Worm (Caenorhabditis elegans) whole organism, L1 larva: ENCODE results near the gene cpg-19.
A peak's percentile ranks its signal among the peaks of the same experiment; 100 is the strongest.

ENCODE experiments used
- Y116A8C.19 ChIP-seq: sonication (generic microtip); optimal IDR thresholded peaks from 2 replicates; lab custom pipeline; 2016; ENCODE audit warnings: missing compliant biosample characterization, missing genetic modification characterization, borderline replicate concordance
- aha-1 ChIP-seq: fragments of 150-350 bp; optimal IDR thresholded peaks from 2 replicates; lab custom pipeline; 2014; ENCODE audit warnings: missing biosample characterization, missing genetic modification characterization
- alr-1 ChIP-seq: fragments of 200-800 bp; sonication (Bioruptor generic); optimal IDR thresholded peaks from 2 replicates; lab custom pipeline; 2018; ENCODE audit warnings: borderline replicate concordance, mild to moderate bottlenecking, missing genetic modification characterization, missing compliant biosample characterization
- ama-1 ChIP-seq: fragments of 150-350 bp; optimal IDR thresholded peaks from 2 replicates; lab custom pipeline; 2014
- blmp-1 ChIP-seq: fragments of 150-350 bp; optimal IDR thresholded peaks from 2 replicates; lab custom pipeline; 2014; ENCODE audit warnings: missing biosample characterization, missing genetic modification characterization
- ceh-63 ChIP-seq: fragments of 200-800 bp; sonication (Bioruptor generic); optimal IDR thresholded peaks from 2 replicates; lab custom pipeline; 2018; ENCODE audit warnings: mild to moderate bottlenecking, missing genetic modification characterization, missing compliant biosample characterization
- ceh-88 ChIP-seq: fragments of 200-800 bp; sonication (Bioruptor generic); IDR thresholded peaks from 2 replicates; pipeline ENCODE4 v1.3.6; 2022; ENCODE audit warnings: missing genetic modification characterization, missing compliant biosample characterization
- ceh-90 ChIP-seq: sonication (generic microtip); optimal IDR thresholded peaks from 2 replicates; lab custom pipeline; 2016; ENCODE audit warnings: missing genetic modification characterization, missing compliant biosample characterization
- dsc-1 ChIP-seq: sonication (generic microtip); optimal IDR thresholded peaks from 2 replicates; lab custom pipeline; 2016; ENCODE audit warnings: mild to moderate bottlenecking, missing genetic modification characterization, missing compliant biosample characterization
- efl-1 ChIP-seq, 4 experiments: fragments of 150-350 bp; optimal IDR thresholded peaks in 3 of 4; peaks in 1 of 4; 1 replicate in 1 of 4; 2 replicates in 3 of 4; lab custom pipeline; 2014; ENCODE audit warnings: missing biosample characterization in 2 of 4, missing genetic modification characterization in 2 of 4, missing genetic modification reagents in 2 of 4
- efl-3 ChIP-seq: fragments of 200-800 bp; sonication (Bioruptor generic); optimal IDR thresholded peaks from 2 replicates; lab custom pipeline; 2018; ENCODE audit warnings: mild to moderate bottlenecking, missing genetic modification characterization, missing compliant biosample characterization
- egl-27 ChIP-seq, 2 experiments: fragments of 150-350 bp in 1 of 2; sonication (generic microtip); optimal IDR thresholded peaks; 3 replicates each; lab custom pipeline; 2017 to 2018; ENCODE audit warnings: missing biosample characterization in 2 of 2, missing genetic modification characterization in 2 of 2, missing genetic modification reagents in 2 of 2
- elt-2 ChIP-seq: sonication (generic microtip); optimal IDR thresholded peaks from 2 replicates; lab custom pipeline; 2016; ENCODE audit warnings: missing genetic modification characterization, mild to moderate bottlenecking, inconsistent platforms, missing compliant biosample characterization, missing genetic modification reagents
- elt-3 ChIP-seq, 6 experiments: fragments of 150-350 bp in 1 of 6; sonication (generic microtip); optimal IDR thresholded peaks; 2 replicates each; lab custom pipeline; 2017 to 2018; ENCODE audit warnings: missing biosample characterization in 6 of 6, missing genetic modification characterization in 6 of 6, inconsistent platforms in 1 of 6
- fkh-10 ChIP-seq: sonication (generic microtip); optimal IDR thresholded peaks from 2 replicates; lab custom pipeline; 2017; ENCODE audit warnings: missing biosample characterization, missing genetic modification reagents, missing genetic modification characterization
- fkh-4 ChIP-seq: sonication (generic microtip); optimal IDR thresholded peaks from 2 replicates; lab custom pipeline; 2016; ENCODE audit warnings: missing compliant biosample characterization, missing genetic modification characterization, borderline replicate concordance
- fkh-8 ChIP-seq: sonication (generic microtip); optimal IDR thresholded peaks from 2 replicates; lab custom pipeline; 2016; ENCODE audit warnings: mild to moderate bottlenecking, missing genetic modification characterization, missing compliant biosample characterization
- hpl-2 ChIP-seq: fragments of 150-350 bp; optimal IDR thresholded peaks from 2 replicates; lab custom pipeline; 2014; ENCODE audit warnings: missing biosample characterization, missing genetic modification reagents, missing genetic modification characterization
- isw-1 ChIP-seq: fragments of 200-800 bp; sonication (Bioruptor generic); IDR thresholded peaks from 2 replicates; pipeline ENCODE4 v1.3.6; 2022; ENCODE audit warnings: missing genetic modification characterization, missing compliant biosample characterization
- lin-14 ChIP-seq: fragments of 200-800 bp; sonication (Bioruptor generic); optimal IDR thresholded peaks from 2 replicates; lab custom pipeline; 2018; ENCODE audit warnings: mild to moderate bottlenecking, missing genetic modification characterization, moderate library complexity, missing compliant biosample characterization
- lin-15B ChIP-seq: fragments of 150-350 bp; sonication (generic microtip); optimal IDR thresholded peaks from 3 replicates; lab custom pipeline; 2014; ENCODE audit warnings: missing biosample characterization, missing genetic modification characterization
- lin-39 ChIP-seq: fragments of 150-350 bp; optimal IDR thresholded peaks from 2 replicates; lab custom pipeline; 2014; ENCODE audit warnings: missing biosample characterization, missing genetic modification reagents, missing genetic modification characterization
- lsy-2 ChIP-seq, 2 experiments: fragments of 150-350 bp; optimal IDR thresholded peaks; 2 replicates each; lab custom pipeline; 2014; ENCODE audit warnings: missing biosample characterization in 2 of 2, missing genetic modification characterization in 2 of 2
- mab-9 ChIP-seq: fragments of 200-800 bp; sonication (Bioruptor generic); IDR thresholded peaks from 2 replicates; pipeline ENCODE4 v1.3.6; 2022; ENCODE audit warnings: missing genetic modification reagents, missing genetic modification characterization, missing compliant biosample characterization
- mdl-1 ChIP-seq, 2 experiments: fragments of 150-350 bp; optimal IDR thresholded peaks; 2 replicates each; lab custom pipeline; 2014 to 2017; ENCODE audit warnings: missing biosample characterization in 2 of 2, missing genetic modification characterization in 2 of 2, inconsistent platforms in 1 of 2
- mep-1 ChIP-seq: fragments of 150-350 bp; optimal IDR thresholded peaks from 2 replicates; lab custom pipeline; 2014; ENCODE audit warnings: missing biosample characterization, missing genetic modification characterization
- nhr-12 ChIP-seq: sonication (generic microtip); optimal IDR thresholded peaks from 2 replicates; lab custom pipeline; 2017; ENCODE audit warnings: missing biosample characterization, missing genetic modification characterization
- nhr-19 ChIP-seq: fragments of 200-800 bp; sonication (Bioruptor generic); conservative IDR thresholded peaks from 2 replicates; pipeline ENCODE4 v1.3.6; 2022; ENCODE audit warnings: missing genetic modification characterization, missing compliant biosample characterization
- nhr-28 ChIP-seq: fragments of 150-350 bp; optimal IDR thresholded peaks from 2 replicates; lab custom pipeline; 2014; ENCODE audit warnings: missing biosample characterization, missing genetic modification characterization
- nhr-47 ChIP-seq: sonication (generic microtip); optimal IDR thresholded peaks from 2 replicates; lab custom pipeline; 2016; ENCODE audit warnings: mild to moderate bottlenecking, missing genetic modification characterization, moderate library complexity, missing compliant biosample characterization
- nhr-71 ChIP-seq: sonication (generic microtip); optimal IDR thresholded peaks from 2 replicates; lab custom pipeline; 2016; ENCODE audit warnings: mild to moderate bottlenecking, missing genetic modification characterization, moderate library complexity, missing compliant biosample characterization
- nhr-76 ChIP-seq: sonication (generic microtip); optimal IDR thresholded peaks from 2 replicates; lab custom pipeline; 2017; ENCODE audit warnings: missing biosample characterization, missing genetic modification characterization
- nhr-77 ChIP-seq: fragments of 150-350 bp; optimal IDR thresholded peaks from 2 replicates; lab custom pipeline; 2014; ENCODE audit warnings: missing biosample characterization, missing genetic modification characterization
- nhr-84 ChIP-seq: sonication (generic microtip); optimal IDR thresholded peaks from 2 replicates; lab custom pipeline; 2017; ENCODE audit warnings: missing biosample characterization, missing genetic modification characterization
- pag-3 ChIP-seq: sonication (generic microtip); optimal IDR thresholded peaks from 2 replicates; lab custom pipeline; 2017; ENCODE audit warnings: missing genetic modification characterization, mild to moderate bottlenecking, missing compliant biosample characterization, antibody characterized with exemption, borderline replicate concordance; ENCODE audit not compliant: insufficient read depth
- pax-3 ChIP-seq: fragments of 200-800 bp; sonication (Bioruptor generic); optimal IDR thresholded peaks from 2 replicates; lab custom pipeline; 2018; ENCODE audit warnings: mild to moderate bottlenecking, missing genetic modification characterization, moderate library complexity, missing compliant biosample characterization
- snu-23 ChIP-seq: sonication (generic microtip); optimal IDR thresholded peaks from 2 replicates; lab custom pipeline; 2016; ENCODE audit warnings: missing genetic modification characterization, missing compliant biosample characterization
- sup-37 ChIP-seq: fragments of 200-800 bp; sonication (Bioruptor generic); optimal IDR thresholded peaks from 2 replicates; lab custom pipeline; 2018; ENCODE audit warnings: mild to moderate bottlenecking, missing genetic modification characterization, missing compliant biosample characterization
- unc-130 ChIP-seq: fragments of 150-350 bp; optimal IDR thresholded peaks from 2 replicates; lab custom pipeline; 2017; ENCODE audit warnings: missing biosample characterization, missing genetic modification characterization, inconsistent platforms
- unc-30 ChIP-seq: sonication (generic microtip); optimal IDR thresholded peaks from 2 replicates; lab custom pipeline; 2017; ENCODE audit warnings: missing biosample characterization, missing genetic modification characterization
- unc-62 ChIP-seq: fragments of 150-350 bp; optimal IDR thresholded peaks from 2 replicates; lab custom pipeline; 2014; ENCODE audit warnings: missing biosample characterization, missing genetic modification reagents, missing genetic modification characterization
- unc-86 ChIP-seq: sonication (generic microtip); optimal IDR thresholded peaks from 2 replicates; lab custom pipeline; 2016; ENCODE audit warnings: missing genetic modification characterization, missing compliant biosample characterization
- vab-15 ChIP-seq: sonication (generic microtip); optimal IDR thresholded peaks from 2 replicates; lab custom pipeline; 2017; ENCODE audit warnings: missing genotype, mild to moderate bottlenecking, missing genetic modification characterization, missing compliant biosample characterization
- xbp-1 ChIP-seq: sonication (generic microtip); optimal IDR thresholded peaks from 2 replicates; lab custom pipeline; 2016; ENCODE audit warnings: missing genetic modification characterization, missing compliant biosample characterization
- zag-1 ChIP-seq: fragments of 150-350 bp; optimal IDR thresholded peaks from 2 replicates; lab custom pipeline; 2014; ENCODE audit warnings: missing biosample characterization, missing genetic modification characterization
- ztf-11 ChIP-seq, 2 experiments: sonication (generic microtip); optimal IDR thresholded peaks; 2 replicates each; lab custom pipeline; 2016 to 2017; ENCODE audit warnings: missing genetic modification characterization in 2 of 2, missing biosample characterization in 1 of 2, missing compliant biosample characterization in 1 of 2
- ztf-4 ChIP-seq: fragments of 150-350 bp; optimal IDR thresholded peaks from 2 replicates; lab custom pipeline; 2014; ENCODE audit warnings: missing biosample characterization, missing genetic modification characterization

cpg-19 gene

ce11 chrX:16611333-16612043 lies 10.1 kb upstream of the cpg-19 start (continued):
- TF ChIP-seq zag-1 (tag; lab: Kevin White, UChicago): no peak
- TF ChIP-seq nhr-47 (tag; lab: Kevin White, UChicago): peak; percentile 1
- no peak for TF ChIP-seq efl-3 (GFP tag; lab: Kevin White, UChicago)
- no peak for TF ChIP-seq unc-130 (tag; lab: Kevin White, UChicago)

ce11 chrX:16612293-16612946 lies 9.2 kb upstream of the cpg-19 start:
- TF ChIP-seq efl-1 (optimal IDR thresholded peaks at IDR 0.05; lab: Kevin White, UChicago) (peak; percentile 72 to 83), efl-1 (GFP tag; optimal IDR thresholded peaks at IDR 0.05 in 1 of 2; lab: Kevin White, UChicago) (peak in 1 of 2 experiments; percentile 95), hpl-2 (GFP tag; lab: Kevin White, UChicago) (peak; percentile 65), lsy-2 (tag; optimal IDR thresholded peaks at IDR 0.05; lab: Kevin White, UChicago) (peak; percentile 80 to 94), lin-14 (GFP tag; lab: Kevin White, UChicago) (peak; percentile 99), nhr-12 (no peak), nhr-77 (peak; percentile 95), fkh-8 (peak; percentile 97), unc-62 (GFP tag; lab: Kevin White, UChicago) (no peak), efl-3 (GFP tag; lab: Kevin White, UChicago) (no peak), elt-2 (tag; lab: Kevin White, UChicago) (peak; percentile 65), unc-86 (tag; lab: Kevin White, UChicago) (peak; percentile 94), pag-3 (tag; lab: Kevin White, UChicago) (no peak), unc-30 (tag; lab: Kevin White, UChicago) (no peak), sup-37 (GFP tag; lab: Kevin White, UChicago) (peak; percentile 60), fkh-10 (GFP tag; lab: Kevin White, UChicago) (peak; percentile 94), ztf-4 (tag; lab: Kevin White, UChicago) (peak; percentile 95), fkh-4 (tag; lab: Kevin White, UChicago) (peak; percentile 54), lin-15B (tag; lab: Kevin White, UChicago) (peak; percentile 42), ztf-11 (tag; optimal IDR thresholded peaks at IDR 0.05; lab: Kevin White, UChicago) (peak in 1 of 2 experiments; percentile 79), lin-39 (tag; lab: Kevin White, UChicago) (peak; percentile 14), nhr-84 (tag; lab: Kevin White, UChicago) (no peak), ceh-63 (GFP tag; lab: Kevin White, UChicago) (no peak), pax-3 (tag; lab: Kevin White, UChicago) (peak; percentile 82), snu-23 (GFP tag; lab: Kevin White, UChicago) (peak; percentile 98), nhr-47 (tag; lab: Kevin White, UChicago) (peak; percentile 95), vab-15 (peak; percentile 80), nhr-19 (GFP tag; lab: Robert Waterston, UW) (peak; percentile 90), Y116A8C.19 (tag; lab: Kevin White, UChicago) (no peak), mdl-1 (tag; optimal IDR thresholded peaks at IDR 0.05; lab: Kevin White, UChicago) (peak; percentile 86 to 95), ceh-88 (GFP tag; lab: Robert Waterston, UW) (peak; percentile 81; the same call in 1 of the 2 replicates), ceh-90 (tag; lab: Kevin White, UChicago) (no peak), nhr-71 (tag; lab: Kevin White, UChicago) (peak; percentile 99), aha-1 (peak; percentile 78), egl-27 (tag; optimal IDR thresholded peaks at IDR 0.05; lab: Kevin White, UChicago) (peak; percentile 63 to 75), blmp-1 (tag; lab: Kevin White, UChicago) (peak; percentile 65), elt-3 (tag; optimal IDR thresholded peaks at IDR 0.05; lab: Kevin White, UChicago) (peak in 4 of 6 experiments; percentile 71 to 79 (median 75)), xbp-1 (tag; lab: Kevin White, UChicago) (peak; percentile 92), mab-9 (GFP tag; lab: Robert Waterston, UW) (peak; percentile 62), nhr-76 (tag; lab: Kevin White, UChicago) (peak; percentile 82), mep-1 (peak; percentile 94), isw-1 (peak; percentile 72), dsc-1 (tag; lab: Kevin White, UChicago) (peak; percentile 91), nhr-28 (tag; lab: Kevin White, UChicago) (no peak), ama-1 (lab: Kevin White, UChicago) (no peak), alr-1 (no peak)
